Fruit fly (Drosophila melanogaster) whole organism, embryonic: Measurements from ENCODE around the gene PAPLA1.

Experiments
- Abd-B ChIP-seq: fragments of 200-800 bp; sonication (Bioruptor generic); optimal IDR thresholded peaks from 2 replicates; lab custom pipeline; 2018; ENCODE audit warnings: missing biosample characterization, mild to moderate bottlenecking, missing genetic modification characterization, moderate library complexity
- hkb ChIP-seq, 2 experiments: fragments of 200-800 bp in 1 of 2; fragments of >200 bp in 1 of 2; sonication (Bioruptor generic) in 1 of 2; IDR thresholded peaks in 1 of 2; optimal IDR thresholded peaks in 1 of 2; 2 replicates each; pipeline versions ENCODE4 v1.3.6 to Lab custom; 2017 to 2022; ENCODE audit warnings: missing biosample characterization in 1 of 2, missing genetic modification characterization in 1 of 2

dm6 chr2L:8128911-8129310 lies 30.5 kb downstream of the PAPLA1 start:
- TF ChIP-seq Abd-B (GFP tag; lab: Kevin White, UChicago) (no peak), hkb (optimal IDR thresholded peaks at IDR 0.05; lab: Kevin White, UChicago) (no peak), hkb (GFP tag; IDR thresholded peaks at IDR 0.05; lab: Robert Waterston, UW) (no peak)
